Worm (Caenorhabditis elegans) whole organism, L4/young adult: ENCODE results near the gene oac-6.

Experiments used
- W03F9.2 ChIP-seq: fragments of 150-350 bp; optimal IDR thresholded peaks from 2 replicates; lab custom pipeline; 2014; ENCODE audit warnings: missing biosample characterization, missing genetic modification characterization
- dao-5 ChIP-seq: sonication (generic microtip); optimal IDR thresholded peaks from 2 replicates; lab custom pipeline; 2016; ENCODE audit warnings: missing genotype, missing genetic modification characterization, moderate library complexity, missing compliant biosample characterization
- him-1 ChIP-seq: sonication (generic microtip); optimal IDR thresholded peaks from 2 replicates; lab custom pipeline; 2016; ENCODE audit warnings: missing genotype, missing genetic modification reagents, missing genetic modification characterization, missing compliant biosample characterization

The oac-6 gene

DNA sequence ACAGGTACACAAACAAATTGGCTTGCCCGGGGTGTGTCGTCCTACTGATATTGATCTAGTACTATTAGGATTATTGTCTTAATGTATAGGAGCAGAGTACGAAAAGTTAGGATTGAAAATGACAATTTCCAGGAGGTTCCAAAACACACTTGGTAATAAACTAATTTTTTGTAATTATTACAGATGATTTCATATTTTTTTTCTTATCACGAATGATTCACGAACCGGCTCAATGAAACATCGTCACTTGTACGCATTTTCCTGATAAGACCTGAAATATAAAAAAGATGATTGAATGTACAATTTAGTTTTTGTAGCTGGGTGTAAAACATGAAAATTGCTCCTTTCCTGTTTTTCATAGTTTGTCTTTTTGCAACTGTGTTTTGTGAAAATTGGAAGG is at the start of gene oac-6, which contains the start of gene C31A11.13:
Gene oac-6, plus strand, starts transcription at position 279 of the 400 bp plus-strand sequence.
Gene C31A11.13, minus strand, starts transcription at position 113 of the 400 bp plus-strand sequence.
- TF ChIP-seq him-1 (no peak), W03F9.2 (tag; lab: Kevin White, UChicago) (no peak), dao-5 (tag; lab: Kevin White, UChicago) (no peak)

ce11 chrV:16253687-16254086 is 48.8 kb upstream of the oac-6 start, which contains the start of gene gcy-20:
TSS of gene gcy-20 (minus strand) at chrV:16253787.
- TF ChIP-seq dao-5 (tag; lab: Kevin White, UChicago) (no peak), him-1 (no peak), W03F9.2 (tag; lab: Kevin White, UChicago) (no peak)

DNA sequence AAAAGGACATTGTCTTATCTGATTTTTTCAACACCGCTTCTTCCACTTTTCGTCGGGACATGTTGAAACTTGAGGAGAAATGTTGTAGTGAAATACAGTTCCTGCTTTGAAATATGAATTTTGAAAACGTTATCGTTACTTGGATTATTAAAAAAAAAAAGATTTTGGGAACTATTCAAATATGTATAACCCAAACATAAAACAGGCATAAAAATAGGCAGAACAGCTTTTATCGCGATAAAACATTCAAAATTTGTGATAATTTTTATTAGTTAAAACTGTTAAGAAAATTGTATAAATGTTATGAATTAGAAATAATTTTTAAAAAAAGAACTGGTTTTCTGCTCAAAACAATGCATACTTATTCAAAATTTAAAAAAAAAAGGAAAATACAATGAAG is 46.1 kb upstream of the oac-6 start, which contains the start of gene bgnt-1.3:
Gene bgnt-1.3, minus strand, starts transcription at position 101 of the 400 bp plus-strand sequence.
- TF ChIP-seq him-1 (no peak), W03F9.2 (tag; lab: Kevin White, UChicago) (no peak), dao-5 (tag; lab: Kevin White, UChicago) (no peak)

DNA sequence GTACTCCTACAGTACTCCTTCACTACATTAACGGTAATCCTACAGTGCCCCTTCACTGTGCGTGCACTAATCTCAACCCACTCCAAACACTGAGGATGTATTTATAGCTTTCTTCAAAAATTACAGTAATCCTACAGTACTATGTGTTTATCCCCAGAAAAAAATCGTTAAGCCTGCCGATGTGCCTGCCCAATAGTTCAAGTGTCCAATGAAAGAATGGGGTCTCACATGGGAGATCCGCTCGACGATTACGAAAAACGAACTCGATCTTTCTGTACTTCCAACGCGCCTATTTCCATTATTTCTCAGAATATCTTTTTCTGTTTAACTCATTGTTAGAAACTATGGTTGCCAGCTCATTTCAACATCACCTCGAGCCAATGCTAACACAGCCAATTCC is 44.4 kb upstream of the oac-6 start, which contains the start of gene nhr-218:
Gene nhr-218, plus strand, starts transcription at position 301 of the 400 bp plus-strand sequence.
- no peak for TF ChIP-seq W03F9.2 (tag; lab: Kevin White, UChicago)
- TF ChIP-seq dao-5 (tag; lab: Kevin White, UChicago): no peak
- TF ChIP-seq him-1: no peak

DNA sequence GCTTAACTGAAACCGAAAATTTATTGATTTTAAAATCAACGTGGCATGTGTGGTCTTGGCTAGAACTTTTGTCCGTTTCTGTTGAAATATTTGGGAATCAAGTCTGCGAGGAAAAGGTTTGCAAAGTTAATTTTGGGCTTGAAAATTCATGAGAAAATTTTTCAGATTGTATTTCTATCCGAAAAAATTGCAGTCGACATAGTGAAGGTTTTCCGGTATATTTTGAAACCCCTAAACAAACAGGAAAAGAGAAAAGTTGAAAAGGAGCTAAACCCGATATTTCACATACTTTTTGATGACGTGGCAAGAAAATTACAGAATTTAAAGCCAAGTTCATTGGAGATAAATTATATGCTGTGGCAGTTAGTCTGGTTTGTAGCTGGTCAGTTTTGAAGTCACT is 42.8 kb upstream of the oac-6 start, which contains the start of gene nhr-127:
Gene nhr-127, plus strand, starts transcription at position 301 of the 400 bp plus-strand sequence.
- TF ChIP-seq him-1 (no peak), W03F9.2 (tag; lab: Kevin White, UChicago) (no peak), dao-5 (tag; lab: Kevin White, UChicago) (no peak)

ce11 chrV:16266514-16266913 is 36.0 kb upstream of the oac-6 start, which contains the start of gene T13F3.4:
TSS of gene T13F3.4 (minus strand) at chrV:16266614.
- TF ChIP-seq W03F9.2 (tag; lab: Kevin White, UChicago) (no peak), him-1 (no peak), dao-5 (tag; lab: Kevin White, UChicago) (no peak)

- TF ChIP-seq dao-5 (tag; lab: Kevin White, UChicago) (no peak), him-1 (no peak), W03F9.2 (tag; lab: Kevin White, UChicago) (no peak)
Measured at ce11 chrV:16269556-16269955, 33.0 kb upstream of the oac-6 start, which contains the start of the genes fbxa-2 and T13F3.8. TSS of gene fbxa-2 (minus strand) at chrV:16269656. TSS of gene T13F3.8 (plus strand) at chrV:16269800.

ce11 chrV:16271121-16271520 is 31.4 kb upstream of the oac-6 start, which contains the start of gene T13F3.6:
TSS of gene T13F3.6 (minus strand) at chrV:16271221.
- TF ChIP-seq him-1: no peak
- no peak for TF ChIP-seq dao-5 (tag; lab: Kevin White, UChicago)

ce11 chrV:16275347-16275746 is 27.2 kb upstream of the oac-6 start, which contains the start of gene pacl-1:
TSS of gene pacl-1 (minus strand) at chrV:16275447.
- TF ChIP-seq dao-5 (tag; lab: Kevin White, UChicago) (no peak), W03F9.2 (tag; lab: Kevin White, UChicago) (no peak), him-1 (no peak)

DNA sequence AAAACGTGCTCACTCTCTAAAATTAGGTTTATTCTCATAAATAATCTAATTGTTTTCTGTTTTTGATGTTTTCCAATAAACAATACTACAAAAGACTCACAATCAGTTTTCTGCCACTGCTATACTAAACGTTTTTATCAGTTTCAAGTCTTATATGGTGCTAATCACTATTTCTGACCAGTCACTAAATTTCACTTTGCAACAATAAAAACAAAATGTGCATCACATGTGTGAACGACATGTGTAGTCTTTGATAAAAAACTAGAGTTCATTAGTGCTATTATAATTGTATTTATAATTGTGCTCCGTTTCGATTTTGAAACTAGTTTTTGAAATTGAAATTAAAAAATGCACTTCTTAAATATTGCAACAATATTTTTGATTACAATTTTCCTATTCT is 24.6 kb upstream of the oac-6 start, which contains the start of gene cyp-37B1:
Gene cyp-37B1, plus strand, starts transcription at position 199 of the 400 bp plus-strand sequence.
- TF ChIP-seq dao-5 (tag; lab: Kevin White, UChicago) (no peak), him-1 (no peak), W03F9.2 (tag; lab: Kevin White, UChicago) (no peak)

DNA sequence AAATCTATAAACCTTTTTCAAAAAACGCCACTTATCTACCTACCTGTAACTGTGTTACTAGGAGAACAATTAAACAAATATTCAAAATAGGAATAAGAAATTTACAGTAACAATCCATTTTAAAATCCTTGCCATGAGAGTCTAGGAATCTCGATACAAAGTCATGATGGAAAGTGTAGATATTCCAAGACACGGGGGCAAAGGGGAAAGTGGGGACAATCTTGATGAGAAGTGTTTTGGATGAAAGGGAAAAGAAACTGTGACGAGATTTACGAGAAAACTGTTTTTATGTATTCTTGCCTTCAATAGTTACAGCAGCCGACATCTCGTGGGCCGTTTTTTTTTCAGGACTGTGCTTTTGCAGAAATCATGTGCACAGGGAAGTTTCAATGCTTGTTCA is 20.4 kb upstream of the oac-6 start, which contains the start of gene F28G4.2:
Gene F28G4.2, minus strand, starts transcription at position 175 of the 400 bp plus-strand sequence.
- TF ChIP-seq dao-5 (tag; lab: Kevin White, UChicago) (no peak), W03F9.2 (tag; lab: Kevin White, UChicago) (no peak)

DNA sequence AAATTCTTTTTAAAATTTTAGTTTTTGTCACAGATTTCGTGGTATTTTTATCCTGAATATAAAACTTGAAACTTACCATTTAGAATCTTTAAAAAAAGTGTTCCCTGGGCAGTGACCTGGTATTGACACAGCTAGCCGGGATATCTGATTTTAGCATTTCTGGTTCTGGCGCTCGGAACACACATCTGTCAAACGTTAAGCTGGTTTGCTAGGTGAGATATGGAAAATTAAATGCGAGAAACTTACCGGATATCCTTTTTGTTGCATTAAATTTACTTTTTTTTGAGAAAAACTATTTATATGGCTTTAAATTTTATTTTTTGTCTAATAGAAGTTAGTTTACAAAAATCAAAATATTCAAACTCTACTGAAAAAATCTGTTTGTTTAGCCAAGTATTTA is 16.7 kb upstream of the oac-6 start, which contains the start of gene F28G4.4:
Gene F28G4.4, minus strand, starts transcription at position 101 of the 400 bp plus-strand sequence.
- TF ChIP-seq W03F9.2 (tag; lab: Kevin White, UChicago) (no peak), dao-5 (tag; lab: Kevin White, UChicago) (no peak), him-1 (no peak)

DNA sequence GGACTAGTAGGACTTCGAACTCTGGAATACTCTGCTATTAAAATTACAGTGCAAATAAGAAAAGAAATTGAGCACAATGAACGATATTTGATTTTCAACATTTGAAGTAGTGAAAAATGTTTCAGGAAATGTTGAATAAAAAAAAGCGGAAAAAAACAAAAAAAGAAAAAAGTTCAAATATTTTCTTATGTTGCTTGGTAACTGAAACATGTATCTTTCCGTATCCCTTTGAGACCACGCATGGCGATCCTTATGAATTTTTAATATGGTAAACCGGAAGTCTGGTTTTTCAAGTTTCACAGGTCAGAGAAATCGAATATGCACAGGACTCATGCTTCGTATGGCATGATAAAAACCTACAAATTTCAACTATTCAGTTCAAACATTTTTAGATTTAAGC is 14.9 kb upstream of the oac-6 start, which contains the start of gene F28G4.3:
Gene F28G4.3, minus strand, starts transcription at position 101 of the 400 bp plus-strand sequence.
- TF ChIP-seq dao-5 (tag; lab: Kevin White, UChicago) (no peak), him-1 (no peak), W03F9.2 (tag; lab: Kevin White, UChicago) (no peak)

- TF ChIP-seq him-1 (no peak), W03F9.2 (tag; lab: Kevin White, UChicago) (no peak), dao-5 (tag; lab: Kevin White, UChicago) (no peak)
Measured at ce11 chrV:16292409-16292808, 10.1 kb upstream of the oac-6 start, which contains the start of gene oac-5. TSS of gene oac-5 (plus strand) at chrV:16292709.
